Worm (Caenorhabditis elegans): ENCODE data around the gene F36H1.11.
A peak's percentile ranks its signal among the peaks of the same experiment; 100 is the strongest.

Gene F36H1.11

ce11 chrIV:11015881-11016280, 33.1 kb upstream of the F36H1.11 start, which contains the start of gene F13H10.3:
Gene F13H10.3 (minus strand): TSS chrIV:11015953.
- TF ChIP-seq F37D6.2 (tag; optimal IDR thresholded peaks at IDR 0.05) (no peak), Y75B8A.6 (GFP tag; IDR thresholded peaks at IDR 0.05) (no peak), Y5F2A.4 (GFP tag; optimal IDR thresholded peaks at IDR 0.05) (no peak), dmd-6 (GFP tag; IDR thresholded peaks at IDR 0.05) (peak; percentile 75), dpl-1 (GFP tag; optimal IDR thresholded peaks at IDR 0.05) (peak; percentile 6), lin-38 (GFP tag; IDR thresholded peaks at IDR 0.05) (0 out of 2 replicates have a peak, but pooled peaks have one; percentile 13), hif-1 (tag; optimal IDR thresholded peaks at IDR 0.05) (no peak), nhr-77 (tag; optimal IDR thresholded peaks at IDR 0.05) (peak; percentile 59), dve-1 (tag; optimal IDR thresholded peaks at IDR 0.05; ENCODE audit: insufficient read depth) (peak; percentile 68), arid-1 (GFP tag; conservative IDR thresholded peaks at IDR 0.05) (0 out of 2 replicates have a peak, but pooled peaks have one; percentile 32), ztf-11 (tag; optimal IDR thresholded peaks at IDR 0.05) (no peak), tra-1 (GFP tag; IDR thresholded peaks at IDR 0.05) (0 out of 2 replicates have a peak, but pooled peaks have one; percentile 16), nhr-42 (GFP tag; IDR thresholded peaks at IDR 0.05) (no peak), snpc-4 (tag; optimal IDR thresholded peaks at IDR 0.05) (no peak), daf-16 (GFP tag; optimal IDR thresholded peaks at IDR 0.05) (no peak), daf-16 (tag; optimal IDR thresholded peaks at IDR 0.05) (peak; percentile 75), madf-9 (GFP tag; conservative IDR thresholded peaks at IDR 0.05) (no peak), skn-1 (tag; optimal IDR thresholded peaks at IDR 0.05) (no peak), hlh-11 (tag; optimal IDR thresholded peaks at IDR 0.05) (peak; percentile 72), zip-2 (tag; optimal IDR thresholded peaks at IDR 0.05) (no peak), spr-1 (tag; optimal IDR thresholded peaks at IDR 0.05) (no peak), mdt-29 (GFP tag; IDR thresholded peaks at IDR 0.05) (no peak), F26F4.8 (GFP tag; conservative IDR thresholded peaks at IDR 0.05) (no peak), F10B5.3 (tag; optimal IDR thresholded peaks at IDR 0.05) (no peak), T20F7.1 (GFP tag; optimal IDR thresholded peaks at IDR 0.05) (peak; percentile 35), pqm-1 (tag; optimal IDR thresholded peaks at IDR 0.05) (peak; percentile 92), aha-1 (tag) (peak; percentile 77), mxl-2 (GFP tag; conservative IDR thresholded peaks at IDR 0.05) (no peak), R02D3.7 (tag; optimal IDR thresholded peaks at IDR 0.05) (no peak), rbr-2 (tag; optimal IDR thresholded peaks at IDR 0.05) (no peak), jun-1 (tag; optimal IDR thresholded peaks at IDR 0.05) (no peak), zfp-3 (GFP tag; conservative IDR thresholded peaks at IDR 0.05) (no peak), nhr-111 (GFP tag; optimal IDR thresholded peaks at IDR 0.05) (no peak), nhr-11 (tag; optimal IDR thresholded peaks at IDR 0.05) (no peak), pha-4 (GFP tag; IDR thresholded peaks at IDR 0.05) (no peak), pha-4 (tag; optimal IDR thresholded peaks at IDR 0.05) (no peak), duxl-1 (tag; optimal IDR thresholded peaks at IDR 0.05; ENCODE audit: poor library complexity) (peak; percentile 20), T26A8.4 (GFP tag; IDR thresholded peaks at IDR 0.05) (no peak), fos-1 (tag; optimal IDR thresholded peaks at IDR 0.05) (no peak), hlh-30 (tag; optimal IDR thresholded peaks at IDR 0.05; ENCODE audit: insufficient read depth) (peak; percentile 59), dmd-9 (GFP tag; IDR thresholded peaks at IDR 0.05) (no peak), unc-62 (GFP tag; optimal IDR thresholded peaks at IDR 0.05 in 1 of 2) (no peak), unc-62 (tag; optimal IDR thresholded peaks at IDR 0.05) (no peak), lsy-2 (tag; optimal IDR thresholded peaks at IDR 0.05) (no peak), mep-1 (tag; optimal IDR thresholded peaks at IDR 0.05) (peak; percentile 38), nhr-28 (tag; optimal IDR thresholded peaks at IDR 0.05) (peak; percentile 61), ceh-44 (GFP tag; IDR thresholded peaks at IDR 0.05) (no peak), set-16 (GFP tag; IDR thresholded peaks at IDR 0.05) (no peak), egl-43 (GFP tag; IDR thresholded peaks at IDR 0.05) (no peak), ceh-20 (GFP tag; IDR thresholded peaks at IDR 0.05) (no peak), nhr-6 (tag; optimal IDR thresholded peaks at IDR 0.05) (no peak), lin-1 (GFP tag; IDR thresholded peaks at IDR 0.05) (no peak), unc-130 (GFP tag; optimal IDR thresholded peaks at IDR 0.05) (no peak)

All from whole organism, L4 larva.